Worm (Caenorhabditis elegans): ENCODE results near the gene gpdh-2.

DNA sequence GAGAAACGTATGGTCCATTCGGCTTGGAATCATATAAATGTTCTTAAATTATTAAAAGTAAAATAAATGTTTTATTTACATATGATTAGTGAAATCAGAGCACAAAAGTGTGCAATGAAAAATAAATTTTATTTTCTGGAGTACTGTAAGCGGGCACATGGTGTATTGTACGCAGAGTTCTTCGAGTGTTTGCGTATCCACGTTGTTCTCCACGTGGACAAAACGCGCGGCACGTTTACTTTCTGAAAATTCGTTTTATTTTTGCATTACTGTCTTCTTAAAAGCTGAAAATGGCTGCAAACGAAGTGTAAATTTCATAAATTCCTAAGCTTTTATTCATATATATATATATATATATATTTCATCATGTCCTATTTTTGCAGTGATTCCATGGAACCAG, 26.4 kb downstream of the gpdh-2 start:
- TF ChIP-seq ama-1 (optimal IDR thresholded peaks at IDR 0.05): no peak
- no peak for TF ChIP-seq zag-1 (tag; optimal IDR thresholded peaks at IDR 0.05)
- no peak for TF ChIP-seq mdl-1 (tag; optimal IDR thresholded peaks at IDR 0.05)
- no peak for TF ChIP-seq unc-39 (tag; optimal IDR thresholded peaks at IDR 0.05)
- no peak for TF ChIP-seq egl-27 (tag; optimal IDR thresholded peaks at IDR 0.05)
- TF ChIP-seq nhr-77 (tag; optimal IDR thresholded peaks at IDR 0.05): no peak
- no peak for TF ChIP-seq ztf-11 (tag; optimal IDR thresholded peaks at IDR 0.05)
- no peak for TF ChIP-seq R02D3.7 (tag; optimal IDR thresholded peaks at IDR 0.05)

All from whole organism, L3 larva.